Fruit fly (Drosophila melanogaster) whole organism, embryonic: ENCODE data around the gene CG11158.
A peak's percentile ranks its signal among the peaks of the same experiment; 100 is the strongest.

ENCODE experiments used
- ATbp ChIP-seq: fragments of 200-800 bp; sonication (Bioruptor generic); optimal IDR thresholded peaks from 2 replicates; lab custom pipeline; 2017; ENCODE audit warnings: missing biosample characterization, mild to moderate bottlenecking, missing genetic modification characterization, missing genetic modification reagents
- Antp ChIP-seq: fragments of 200-800 bp; sonication (Bioruptor generic); optimal IDR thresholded peaks from 3 replicates; lab custom pipeline; 2016; ENCODE audit warnings: missing biosample characterization, missing genetic modification characterization
- BEAF-32 ChIP-seq: fragments of 200-800 bp; sonication (Bioruptor generic); optimal IDR thresholded peaks from 3 replicates; lab custom pipeline; 2017; ENCODE audit warnings: missing biosample characterization, missing genetic modification characterization, mild to moderate bottlenecking, moderate library complexity, missing genetic modification reagents
- CG10274 ChIP-seq: fragments of 200-800 bp; sonication (Bioruptor generic); optimal IDR thresholded peaks from 3 replicates; lab custom pipeline; 2017; ENCODE audit warnings: missing biosample characterization, mild to moderate bottlenecking, missing genetic modification characterization
- CG10431 ChIP-seq: fragments of 200-800 bp; sonication (Bioruptor generic); optimal IDR thresholded peaks from 3 replicates; lab custom pipeline; 2018; ENCODE audit warnings: missing biosample characterization, mild to moderate bottlenecking, missing genetic modification characterization
- CG11456 ChIP-seq: fragments of 200-800 bp; sonication (Bioruptor generic); IDR thresholded peaks from 3 replicates; pipeline ENCODE4 v1.3.6; 2022; ENCODE audit warnings: missing biosample characterization, missing genetic modification characterization
- CG11504 ChIP-seq: fragments of 200-800 bp; sonication (Bioruptor generic); optimal IDR thresholded peaks from 3 replicates; lab custom pipeline; 2019; ENCODE audit warnings: missing biosample characterization, mild to moderate bottlenecking, missing genetic modification characterization, moderate library complexity
- CG12155 ChIP-seq: fragments of 200-800 bp; sonication (Bioruptor generic); optimal IDR thresholded peaks from 3 replicates; lab custom pipeline; 2016; ENCODE audit warnings: missing biosample characterization, missing genetic modification characterization
- CG1233 ChIP-seq: fragments of 200-800 bp; sonication (Bioruptor generic); optimal IDR thresholded peaks from 4 replicates; lab custom pipeline; 2018; ENCODE audit warnings: missing biosample characterization, mild to moderate bottlenecking, missing genetic modification characterization
- CG13123 ChIP-seq: fragments of 200-800 bp; sonication (Bioruptor generic); optimal IDR thresholded peaks from 2 replicates; lab custom pipeline; 2016; ENCODE audit warnings: missing biosample characterization, missing genetic modification characterization
- CG13287 ChIP-seq: fragments of 200-800 bp; sonication (Bioruptor generic); IDR thresholded peaks from 2 replicates; pipeline ENCODE4 v1.3.6; 2022; ENCODE audit warnings: missing biosample characterization, missing genetic modification characterization; ENCODE audit not compliant: partially characterized antibody
- CG15479 ChIP-seq: fragments of 200-800 bp; sonication (Bioruptor generic); optimal IDR thresholded peaks from 3 replicates; lab custom pipeline; 2019; ENCODE audit warnings: missing biosample characterization, mild to moderate bottlenecking, missing genetic modification characterization, moderate library complexity
- CG16779 ChIP-seq: fragments of 200-800 bp; sonication (Bioruptor generic); IDR thresholded peaks from 2 replicates; pipeline ENCODE4 v1.3.6; 2022; ENCODE audit warnings: missing biosample characterization, missing genetic modification characterization
- CG17359 ChIP-seq: fragments of 200-800 bp; sonication (Bioruptor generic); optimal IDR thresholded peaks from 3 replicates; lab custom pipeline; 2018; ENCODE audit warnings: missing biosample characterization, mild to moderate bottlenecking, missing genetic modification characterization, moderate library complexity
- CG17612 ChIP-seq: fragments of 200-800 bp; sonication (Bioruptor generic); IDR thresholded peaks from 2 replicates; pipeline ENCODE4 v1.3.6; 2022; ENCODE audit warnings: missing biosample characterization, missing genetic modification characterization
- CG18599 ChIP-seq: fragments of 200-800 bp; sonication (Bioruptor generic); optimal IDR thresholded peaks from 3 replicates; lab custom pipeline; 2017; ENCODE audit warnings: missing biosample characterization, missing genetic modification characterization, mild to moderate bottlenecking, moderate library complexity, missing genetic modification reagents
- CG18764 ChIP-seq: fragments of 200-800 bp; sonication (Bioruptor generic); optimal IDR thresholded peaks from 3 replicates; lab custom pipeline; 2016; ENCODE audit warnings: missing biosample characterization, missing genetic modification characterization
- CG9609 ChIP-seq: fragments of 200-800 bp; sonication (Bioruptor generic); optimal IDR thresholded peaks from 3 replicates; lab custom pipeline; 2016; ENCODE audit warnings: missing biosample characterization, missing genetic modification characterization
- CG9797 ChIP-seq: fragments of 200-800 bp; sonication (Bioruptor generic); optimal IDR thresholded peaks from 3 replicates; lab custom pipeline; 2018; ENCODE audit warnings: missing biosample characterization, mild to moderate bottlenecking, missing genetic modification characterization
- E2f2 ChIP-seq: fragments of 200-800 bp; sonication (Bioruptor generic); IDR thresholded peaks from 2 replicates; pipeline ENCODE4 v1.3.6; 2022; ENCODE audit warnings: missing biosample characterization, missing genetic modification characterization
- HmgD ChIP-seq: fragments of 200-800 bp; sonication (Bioruptor generic); optimal IDR thresholded peaks from 3 replicates; lab custom pipeline; 2016; ENCODE audit warnings: missing biosample characterization, missing genetic modification characterization
- Hmr ChIP-seq: fragments of 200-800 bp; sonication (Bioruptor generic); optimal IDR thresholded peaks from 3 replicates; lab custom pipeline; 2017; ENCODE audit warnings: mild to moderate bottlenecking, missing biosample characterization, missing genetic modification reagents, missing genetic modification characterization
- Trl ChIP-seq, 3 experiments: fragments of >200 bp in 2 of 3; fragments of 200-800 bp in 1 of 3; sonication (Bioruptor generic) in 1 of 3; optimal IDR thresholded peaks; 2 replicates in 1 of 3; 3 replicates in 2 of 3; lab custom pipeline; 2016 to 2017; ENCODE audit warnings: missing biosample characterization in 1 of 3, missing genetic modification characterization in 1 of 3
- Xrp1 ChIP-seq: fragments of 200-800 bp; sonication (Bioruptor generic); IDR thresholded peaks from 2 replicates; pipeline ENCODE4 v1.3.6; 2022; ENCODE audit warnings: missing biosample characterization, missing genetic modification characterization
- YL-1 ChIP-seq: fragments of 200-800 bp; sonication (Bioruptor generic); optimal IDR thresholded peaks from 3 replicates; lab custom pipeline; 2017; ENCODE audit warnings: missing biosample characterization, mild to moderate bottlenecking, missing genetic modification characterization
- ara ChIP-seq: fragments of 200-800 bp; sonication (Bioruptor generic); IDR thresholded peaks from 2 replicates; pipeline ENCODE4 v1.3.6; 2022; ENCODE audit warnings: missing biosample characterization, missing genetic modification characterization
- bcd ChIP-seq: fragments of 200-800 bp; sonication (Bioruptor generic); optimal IDR thresholded peaks from 2 replicates; lab custom pipeline; 2017; ENCODE audit warnings: missing biosample characterization, mild to moderate bottlenecking, missing genetic modification characterization
- cwo ChIP-seq: fragments of 200-800 bp; sonication (Bioruptor generic); optimal IDR thresholded peaks from 3 replicates; lab custom pipeline; 2017; ENCODE audit warnings: missing biosample characterization, missing genetic modification characterization, mild to moderate bottlenecking, moderate library complexity, missing genetic modification reagents
- dysf ChIP-seq: fragments of 200-800 bp; sonication (Bioruptor generic); IDR thresholded peaks from 3 replicates; pipeline ENCODE4 v1.3.6; 2022; ENCODE audit warnings: missing biosample characterization, missing genetic modification characterization
- eve ChIP-seq, 2 experiments: fragments of >200 bp; optimal IDR thresholded peaks; 2 replicates each; lab custom pipeline; 2017; ENCODE audit warnings: missing biosample characterization in 2 of 2, missing genetic modification characterization in 2 of 2
- ewg ChIP-seq: fragments of 200-800 bp; sonication (Bioruptor generic); optimal IDR thresholded peaks from 3 replicates; lab custom pipeline; 2017; ENCODE audit warnings: mild to moderate bottlenecking, missing biosample characterization, missing genetic modification reagents, missing genetic modification characterization
- fd64A ChIP-seq: fragments of 200-800 bp; sonication (Bioruptor generic); optimal IDR thresholded peaks from 3 replicates; lab custom pipeline; 2018; ENCODE audit warnings: missing biosample characterization, mild to moderate bottlenecking, missing genetic modification characterization
- gce ChIP-seq: fragments of 200-800 bp; sonication (Bioruptor generic); IDR thresholded peaks from 3 replicates; pipeline ENCODE4 v1.3.6; 2022; ENCODE audit warnings: missing biosample characterization, missing genetic modification characterization
- gsb ChIP-seq: fragments of 200-800 bp; sonication (Bioruptor generic); IDR thresholded peaks from 2 replicates; pipeline ENCODE4 v1.3.6; 2022; ENCODE audit warnings: missing biosample characterization, missing genetic modification characterization
- gt ChIP-seq: fragments of 200-800 bp; sonication (Bioruptor generic); IDR thresholded peaks from 2 replicates; pipeline ENCODE4 v1.3.6; 2022; ENCODE audit warnings: missing biosample characterization, missing genetic modification characterization
- hbn ChIP-seq: fragments of 200-800 bp; sonication (Bioruptor generic); IDR thresholded peaks from 2 replicates; pipeline ENCODE4 v1.3.6; 2022; ENCODE audit warnings: missing biosample characterization, missing genetic modification characterization; ENCODE audit not compliant: partially characterized antibody
- ind ChIP-seq: fragments of 200-800 bp; sonication (Bioruptor generic); optimal IDR thresholded peaks from 3 replicates; lab custom pipeline; 2016; ENCODE audit warnings: missing biosample characterization, missing genetic modification characterization
- klu ChIP-seq: fragments of 200-800 bp; sonication (Bioruptor generic); IDR thresholded peaks from 2 replicates; pipeline ENCODE4 v1.3.6; 2022; ENCODE audit warnings: missing biosample characterization, missing genetic modification characterization
- oc ChIP-seq: fragments of 200-800 bp; sonication (Bioruptor generic); optimal IDR thresholded peaks from 2 replicates; lab custom pipeline; 2018; ENCODE audit warnings: missing biosample characterization, mild to moderate bottlenecking, missing genetic modification characterization, moderate library complexity
- rib ChIP-seq: fragments of 200-800 bp; sonication (Bioruptor generic); IDR thresholded peaks from 2 replicates; pipeline ENCODE4 v1.3.6; 2022; ENCODE audit warnings: missing biosample characterization, missing genetic modification characterization
- sd ChIP-seq: fragments of 200-800 bp; sonication (Bioruptor generic); optimal IDR thresholded peaks from 3 replicates; lab custom pipeline; 2018; ENCODE audit warnings: missing biosample characterization, mild to moderate bottlenecking, missing genetic modification characterization, moderate library complexity
- sens-2 ChIP-seq: fragments of 200-800 bp; sonication (Bioruptor generic); IDR thresholded peaks from 2 replicates; pipeline ENCODE4 v1.3.6; 2022; ENCODE audit warnings: missing biosample characterization, missing genetic modification characterization
- sna ChIP-seq: fragments of 200-800 bp; sonication (Bioruptor generic); IDR thresholded peaks from 2 replicates; pipeline ENCODE4 v1.3.6; 2022; ENCODE audit warnings: missing biosample characterization, missing genetic modification characterization; ENCODE audit not compliant: partially characterized antibody
- sqz ChIP-seq: fragments of 200-800 bp; sonication (Bioruptor generic); optimal IDR thresholded peaks from 3 replicates; lab custom pipeline; 2018; ENCODE audit warnings: missing biosample characterization, mild to moderate bottlenecking, missing genetic modification characterization
- stc ChIP-seq: fragments of 200-800 bp; sonication (Bioruptor generic); IDR thresholded peaks from 2 replicates; pipeline ENCODE4 v1.3.6; 2022; ENCODE audit warnings: missing biosample characterization, missing genetic modification characterization
- tap ChIP-seq: fragments of 200-800 bp; optimal IDR thresholded peaks from 3 replicates; lab custom pipeline; 2019; ENCODE audit warnings: missing biosample characterization, mild to moderate bottlenecking, missing genetic modification characterization, moderate library complexity
- unc-4 ChIP-seq: fragments of 200-800 bp; sonication (Bioruptor generic); IDR thresholded peaks from 2 replicates; pipeline ENCODE4 v1.3.6; 2022; ENCODE audit warnings: missing biosample characterization, missing genetic modification characterization; ENCODE audit not compliant: partially characterized antibody
- vvl ChIP-seq: fragments of 200-800 bp; sonication (Bioruptor generic); IDR thresholded peaks from 2 replicates; pipeline ENCODE4 v1.3.6; 2022; ENCODE audit warnings: missing biosample characterization, missing genetic modification characterization

The CG11158 gene

dm6 chrX:13639998-13640691, 42.6 kb upstream of the CG11158 start (continued):
- TF ChIP-seq gt (GFP tag; lab: Robert Waterston, UW): peak; percentile 96
- TF ChIP-seq bcd: peak; percentile 98
- peak; percentile 99 for TF ChIP-seq oc (tag; lab: Kevin White, UChicago)
- peak; percentile 62; the same call in 1 of the 2 replicates for TF ChIP-seq sna (GFP tag; lab: Robert Waterston, UW)
- peak in 1 of 2 experiments; percentile 61 for TF ChIP-seq Trl (optimal IDR thresholded peaks at IDR 0.05; lab: Kevin White, UChicago)
- TF ChIP-seq Trl (GFP tag; optimal IDR thresholded peaks at IDR 0.05; lab: Kevin White, UChicago): peak; percentile 99
- TF ChIP-seq hbn (GFP tag; lab: Robert Waterston, UW): no peak; the same call in 1 of the 2 replicates
- TF ChIP-seq sd (tag; lab: Kevin White, UChicago): peak; percentile 98
- peak; percentile 99 for TF ChIP-seq ind
- TF ChIP-seq CG12155 (GFP tag; lab: Kevin White, UChicago): peak; percentile 97
- TF ChIP-seq CG18764 (GFP tag; lab: Kevin White, UChicago): peak; percentile 98
- peak; percentile 94 for TF ChIP-seq sqz
- peak; percentile 99 for TF ChIP-seq dysf (GFP tag; lab: Robert Waterston, UW)
- peak; percentile 99 for TF ChIP-seq CG18599 (GFP tag; lab: Kevin White, UChicago)
- peak; percentile 98 for TF ChIP-seq CG1233
- TF ChIP-seq CG11504: peak; percentile 98
- peak; percentile 28 for TF ChIP-seq CG15479
- peak; percentile 5 for TF ChIP-seq BEAF-32
- TF ChIP-seq Xrp1 (GFP tag; lab: Robert Waterston, UW): peak; percentile 99
- TF ChIP-seq CG17359: peak; percentile 99
- TF ChIP-seq YL-1 (GFP tag; lab: Kevin White, UChicago): peak; percentile 96
- peak; percentile 99 for TF ChIP-seq ara (GFP tag; lab: Robert Waterston, UW)
- peak; percentile 88 for TF ChIP-seq E2f2 (GFP tag; lab: Robert Waterston, UW)
- peak; percentile 98 for TF ChIP-seq rib (GFP tag; lab: Robert Waterston, UW)
- peak; percentile 98 for TF ChIP-seq sens-2 (GFP tag; lab: Robert Waterston, UW)
- TF ChIP-seq cwo (GFP tag; lab: Kevin White, UChicago): peak; percentile 98
- peak; percentile 100 for TF ChIP-seq vvl (GFP tag; lab: Robert Waterston, UW)
- TF ChIP-seq CG11456 (GFP tag; lab: Robert Waterston, UW): peak; percentile 99
- peak; percentile 99 for TF ChIP-seq gce (GFP tag; lab: Robert Waterston, UW)
- peak in 1 of 2 experiments; percentile 100 for TF ChIP-seq eve (GFP tag; optimal IDR thresholded peaks at IDR 0.05; lab: Kevin White, UChicago)
- TF ChIP-seq CG10274: peak; percentile 93
- peak; percentile 99 for TF ChIP-seq CG9609
- peak; percentile 98 for TF ChIP-seq CG16779 (GFP tag; lab: Robert Waterston, UW)
- peak; percentile 98 for TF ChIP-seq gsb (GFP tag; lab: Robert Waterston, UW)
- peak; percentile 96 for TF ChIP-seq klu
- TF ChIP-seq CG17612 (GFP tag; lab: Robert Waterston, UW): peak; percentile 97
- TF ChIP-seq Hmr (GFP tag; lab: Kevin White, UChicago): peak; percentile 99
- TF ChIP-seq stc (GFP tag; lab: Robert Waterston, UW): peak; percentile 99
- TF ChIP-seq CG9797 (GFP tag; lab: Kevin White, UChicago): peak; percentile 58
- TF ChIP-seq ATbp: peak; percentile 99
- TF ChIP-seq CG13287: peak; percentile 68
- TF ChIP-seq CG13123 (GFP tag; lab: Kevin White, UChicago): peak; percentile 97
- peak; percentile 96 for TF ChIP-seq ewg (GFP tag; lab: Kevin White, UChicago)
- TF ChIP-seq fd64A (GFP tag; lab: Kevin White, UChicago): peak; percentile 98
- peak; percentile 99 for TF ChIP-seq tap
- TF ChIP-seq HmgD: peak; percentile 98
- peak; percentile 99 for TF ChIP-seq Antp (GFP tag; lab: Kevin White, UChicago)
- TF ChIP-seq CG10431 (GFP tag; lab: Kevin White, UChicago): peak; percentile 96
- 0 out of 2 replicates have a peak, but pooled peaks have one; percentile 35 for TF ChIP-seq unc-4
